Fruit fly (Drosophila melanogaster) whole organism, embryonic: Measurements from ENCODE around the gene KFase.

ENCODE experiments used
- Asciz ChIP-seq: fragments of 200-800 bp; sonication (Bioruptor generic); optimal IDR thresholded peaks from 2 replicates; lab custom pipeline; 2017; ENCODE audit warnings: missing biosample characterization, mild to moderate bottlenecking, missing genetic modification characterization, missing genetic modification reagents
- B-H2 ChIP-seq: fragments of 200-800 bp; sonication (Bioruptor generic); optimal IDR thresholded peaks from 2 replicates; lab custom pipeline; 2018; ENCODE audit warnings: missing biosample characterization, mild to moderate bottlenecking, missing genetic modification characterization
- CG1603 ChIP-seq: fragments of 200-800 bp; sonication (Bioruptor generic); optimal IDR thresholded peaks from 2 replicates; lab custom pipeline; 2019; ENCODE audit warnings: missing biosample characterization, mild to moderate bottlenecking, missing genetic modification characterization, moderate library complexity
- CG1647 ChIP-seq: fragments of 200-800 bp; sonication (Bioruptor generic); optimal IDR thresholded peaks from 3 replicates; lab custom pipeline; 2016; ENCODE audit warnings: missing biosample characterization, missing genetic modification characterization
- CG17361 ChIP-seq: fragments of 200-800 bp; sonication (Bioruptor generic); IDR thresholded peaks from 3 replicates; pipeline ENCODE4 v1.3.6; 2022; ENCODE audit warnings: missing biosample characterization, missing genetic modification characterization
- CG18599 ChIP-seq: fragments of 200-800 bp; sonication (Bioruptor generic); optimal IDR thresholded peaks from 3 replicates; lab custom pipeline; 2017; ENCODE audit warnings: missing biosample characterization, missing genetic modification characterization, mild to moderate bottlenecking, moderate library complexity, missing genetic modification reagents
- CG2120 ChIP-seq: fragments of 200-800 bp; sonication (Bioruptor generic); optimal IDR thresholded peaks from 3 replicates; lab custom pipeline; 2016; ENCODE audit warnings: missing biosample characterization, missing genetic modification characterization
- CG2199 ChIP-seq: fragments of 200-800 bp; sonication (Bioruptor generic); IDR thresholded peaks from 3 replicates; pipeline ENCODE4 v1.3.6; 2022; ENCODE audit warnings: missing biosample characterization, missing genetic modification characterization
- CG2202 ChIP-seq: fragments of 200-800 bp; sonication (Bioruptor generic); optimal IDR thresholded peaks from 2 replicates; lab custom pipeline; 2018; ENCODE audit warnings: missing biosample characterization, mild to moderate bottlenecking, missing genetic modification characterization
- CG32767 ChIP-seq: fragments of 200-800 bp; sonication (Bioruptor generic); IDR thresholded peaks from 2 replicates; pipeline ENCODE4 v1.3.6; 2022; ENCODE audit warnings: missing biosample characterization, missing genetic modification characterization
- CG32772 ChIP-seq: fragments of 200-800 bp; sonication (Bioruptor generic); IDR thresholded peaks from 2 replicates; pipeline ENCODE4 v1.3.6; 2022; ENCODE audit warnings: missing biosample characterization, missing genetic modification characterization
- CG34422 ChIP-seq: fragments of 200-800 bp; sonication (Bioruptor generic); IDR thresholded peaks from 3 replicates; pipeline ENCODE4 v1.3.6; 2022; ENCODE audit warnings: missing biosample characterization, missing genetic modification characterization
- CG8478 ChIP-seq: fragments of >200 bp; optimal IDR thresholded peaks from 2 replicates; lab custom pipeline; 2018
- CG9215 ChIP-seq: fragments of 200-800 bp; sonication (Bioruptor generic); IDR thresholded peaks from 2 replicates; pipeline ENCODE4 v1.3.6; 2022; ENCODE audit warnings: missing biosample characterization, missing genetic modification characterization
- CG9437 ChIP-seq: fragments of 200-800 bp; sonication (Bioruptor generic); optimal IDR thresholded peaks from 2 replicates; lab custom pipeline; 2018; ENCODE audit warnings: missing biosample characterization, mild to moderate bottlenecking, missing genetic modification characterization
- D ChIP-seq, 2 experiments: fragments of 200-800 bp in 1 of 2; fragments of >200 bp in 1 of 2; sonication (Bioruptor generic) in 1 of 2; optimal IDR thresholded peaks; 2 replicates in 1 of 2; 3 replicates in 1 of 2; lab custom pipeline; 2017; ENCODE audit warnings: mild to moderate bottlenecking in 1 of 2, missing biosample characterization in 1 of 2, missing genetic modification characterization in 1 of 2, missing genetic modification reagents in 1 of 2
- Eip74EF ChIP-seq, 2 experiments: fragments of 200-800 bp in 1 of 2; fragments of >200 bp in 1 of 2; sonication (Bioruptor generic) in 1 of 2; optimal IDR thresholded peaks; 2 replicates each; lab custom pipeline; 2017 to 2019; ENCODE audit warnings: missing biosample characterization in 2 of 2, missing genetic modification characterization in 2 of 2, mild to moderate bottlenecking in 1 of 2, moderate library complexity in 1 of 2
- Ets65A ChIP-seq: fragments of 200-800 bp; sonication (Bioruptor generic); peaks from one replicate; lab custom pipeline; 2016; ENCODE audit warnings: missing biosample characterization, missing genetic modification characterization
- Ets97D ChIP-seq: fragments of 200-800 bp; sonication (Bioruptor generic); optimal IDR thresholded peaks from 3 replicates; lab custom pipeline; 2016; ENCODE audit warnings: missing biosample characterization, missing genetic modification characterization
- HLH3B ChIP-seq: fragments of 200-800 bp; sonication (Bioruptor generic); IDR thresholded peaks from 2 replicates; pipeline ENCODE4 v1.3.6; 2022; ENCODE audit warnings: missing biosample characterization, missing genetic modification characterization
- HmgD ChIP-seq: fragments of 200-800 bp; sonication (Bioruptor generic); optimal IDR thresholded peaks from 3 replicates; lab custom pipeline; 2016; ENCODE audit warnings: missing biosample characterization, missing genetic modification characterization
- Hr51 ChIP-seq, 2 experiments: fragments of 200-800 bp; sonication (Bioruptor generic); optimal IDR thresholded peaks; 2 replicates in 1 of 2; 3 replicates in 1 of 2; lab custom pipeline; 2016 to 2018; ENCODE audit warnings: missing biosample characterization in 2 of 2, missing genetic modification characterization in 2 of 2, mild to moderate bottlenecking in 1 of 2, moderate library complexity in 1 of 2
- Meics ChIP-seq: fragments of 200-800 bp; sonication (Bioruptor generic); optimal IDR thresholded peaks from 2 replicates; lab custom pipeline; 2017; ENCODE audit warnings: missing biosample characterization, mild to moderate bottlenecking, missing genetic modification characterization
- NC2β ChIP-seq: fragments of 200-800 bp; sonication (Bioruptor generic); optimal IDR thresholded peaks from 2 replicates; lab custom pipeline; 2016; ENCODE audit warnings: missing biosample characterization, missing genetic modification characterization
- Neu2 ChIP-seq: fragments of 200-800 bp; sonication (Bioruptor generic); optimal IDR thresholded peaks from 3 replicates; lab custom pipeline; 2016; ENCODE audit warnings: missing biosample characterization, missing genetic modification characterization, borderline replicate concordance
- Nf-YC ChIP-seq: fragments of 200-800 bp; optimal IDR thresholded peaks from 3 replicates; lab custom pipeline; 2019; ENCODE audit warnings: missing biosample characterization, mild to moderate bottlenecking, missing genetic modification characterization, moderate library complexity
- Opbp ChIP-seq: fragments of 200-800 bp; sonication (Bioruptor generic); IDR thresholded peaks from 3 replicates; pipeline ENCODE4 v1.3.6; 2022; ENCODE audit warnings: missing biosample characterization, missing genetic modification characterization; ENCODE audit not compliant: partially characterized antibody
- PHDP ChIP-seq: fragments of 200-800 bp; sonication (Bioruptor generic); optimal IDR thresholded peaks from 3 replicates; lab custom pipeline; 2018; ENCODE audit warnings: missing biosample characterization, mild to moderate bottlenecking, missing genetic modification characterization, moderate library complexity
- Rfx ChIP-seq: fragments of 200-800 bp; sonication (Bioruptor generic); IDR thresholded peaks from 2 replicates; pipeline ENCODE4 v1.3.6; 2022; ENCODE audit warnings: missing biosample characterization, missing genetic modification characterization
- Vsx1 ChIP-seq: fragments of 200-800 bp; sonication (Bioruptor generic); optimal IDR thresholded peaks from 2 replicates; lab custom pipeline; 2017; ENCODE audit warnings: missing biosample characterization, mild to moderate bottlenecking, missing genetic modification characterization, missing genetic modification reagents
- abd-A ChIP-seq: fragments of 200-800 bp; sonication (Bioruptor generic); optimal IDR thresholded peaks from 3 replicates; lab custom pipeline; 2019; ENCODE audit warnings: missing biosample characterization, mild to moderate bottlenecking, missing genetic modification characterization, moderate library complexity
- bbx ChIP-seq: fragments of 200-800 bp; sonication (Bioruptor generic); IDR thresholded peaks from 2 replicates; pipeline ENCODE4 v1.3.6; 2022; ENCODE audit warnings: missing biosample characterization, missing genetic modification characterization; ENCODE audit not compliant: partially characterized antibody
- caup ChIP-seq: fragments of 200-800 bp; sonication (Bioruptor generic); optimal IDR thresholded peaks from 3 replicates; lab custom pipeline; 2017; ENCODE audit warnings: missing biosample characterization, mild to moderate bottlenecking, missing genetic modification characterization, moderate library complexity; ENCODE audit not compliant: severe bottlenecking
- cwo ChIP-seq: fragments of 200-800 bp; sonication (Bioruptor generic); optimal IDR thresholded peaks from 3 replicates; lab custom pipeline; 2017; ENCODE audit warnings: missing biosample characterization, missing genetic modification characterization, mild to moderate bottlenecking, moderate library complexity, missing genetic modification reagents
- dimm ChIP-seq: fragments of 200-800 bp; sonication (Bioruptor generic); IDR thresholded peaks from 2 replicates; pipeline ENCODE4 v1.3.6; 2022; ENCODE audit warnings: missing biosample characterization, missing genetic modification characterization
- fru ChIP-seq: fragments of >200 bp; optimal IDR thresholded peaks from 2 replicates; lab custom pipeline; 2017
- gcm ChIP-seq: fragments of 200-800 bp; sonication (Bioruptor generic); optimal IDR thresholded peaks from 2 replicates; lab custom pipeline; 2019; ENCODE audit warnings: missing biosample characterization, mild to moderate bottlenecking, missing genetic modification characterization, moderate library complexity
- hbn ChIP-seq: fragments of 200-800 bp; sonication (Bioruptor generic); IDR thresholded peaks from 2 replicates; pipeline ENCODE4 v1.3.6; 2022; ENCODE audit warnings: missing biosample characterization, missing genetic modification characterization; ENCODE audit not compliant: partially characterized antibody
- inv ChIP-seq: fragments of 200-800 bp; sonication (Bioruptor generic); IDR thresholded peaks from 2 replicates; pipeline ENCODE4 v1.3.6; 2022; ENCODE audit warnings: missing biosample characterization, missing genetic modification characterization; ENCODE audit not compliant: partially characterized antibody
- lilli ChIP-seq: fragments of 200-800 bp; sonication (Bioruptor generic); optimal IDR thresholded peaks from 3 replicates; lab custom pipeline; 2016; ENCODE audit warnings: missing biosample characterization, missing genetic modification characterization
- lmd ChIP-seq: fragments of 200-800 bp; sonication (Bioruptor generic); IDR thresholded peaks from 2 replicates; pipeline ENCODE4 v1.3.6; 2022; ENCODE audit warnings: missing biosample characterization, missing genetic modification characterization
- lov ChIP-seq, 2 experiments: fragments of 200-800 bp in 1 of 2; fragments of >200 bp in 1 of 2; sonication (Bioruptor generic) in 1 of 2; IDR thresholded peaks in 1 of 2; optimal IDR thresholded peaks in 1 of 2; 2 replicates in 1 of 2; 3 replicates in 1 of 2; pipeline versions ENCODE4 v1.3.6 to Lab custom; 2017 to 2022; ENCODE audit warnings: missing biosample characterization in 1 of 2, missing genetic modification characterization in 1 of 2
- luna ChIP-seq: fragments of 200-800 bp; sonication (Bioruptor generic); optimal IDR thresholded peaks from 2 replicates; lab custom pipeline; 2016; ENCODE audit warnings: missing biosample characterization, missing genetic modification characterization
- salm ChIP-seq: fragments of 200-800 bp; sonication (Bioruptor generic); optimal IDR thresholded peaks from 2 replicates; lab custom pipeline; 2018; ENCODE audit warnings: missing biosample characterization, mild to moderate bottlenecking, missing genetic modification characterization
- sd ChIP-seq: fragments of 200-800 bp; sonication (Bioruptor generic); optimal IDR thresholded peaks from 3 replicates; lab custom pipeline; 2018; ENCODE audit warnings: missing biosample characterization, mild to moderate bottlenecking, missing genetic modification characterization, moderate library complexity
- slbo ChIP-seq: fragments of 200-800 bp; sonication (Bioruptor generic); IDR thresholded peaks from 2 replicates; pipeline ENCODE4 v1.3.6; 2022; ENCODE audit warnings: missing biosample characterization, missing genetic modification characterization
- sob ChIP-seq: fragments of 200-800 bp; sonication (Bioruptor generic); IDR thresholded peaks from 2 replicates; pipeline ENCODE4 v1.3.6; 2022; ENCODE audit warnings: missing biosample characterization, missing genetic modification characterization
- sqz ChIP-seq: fragments of 200-800 bp; sonication (Bioruptor generic); optimal IDR thresholded peaks from 3 replicates; lab custom pipeline; 2018; ENCODE audit warnings: missing biosample characterization, mild to moderate bottlenecking, missing genetic modification characterization
- zen ChIP-seq: fragments of 200-800 bp; sonication (Bioruptor generic); optimal IDR thresholded peaks from 3 replicates; lab custom pipeline; 2018; ENCODE audit warnings: missing biosample characterization, mild to moderate bottlenecking, missing genetic modification characterization, moderate library complexity

Gene KFase

DNA sequence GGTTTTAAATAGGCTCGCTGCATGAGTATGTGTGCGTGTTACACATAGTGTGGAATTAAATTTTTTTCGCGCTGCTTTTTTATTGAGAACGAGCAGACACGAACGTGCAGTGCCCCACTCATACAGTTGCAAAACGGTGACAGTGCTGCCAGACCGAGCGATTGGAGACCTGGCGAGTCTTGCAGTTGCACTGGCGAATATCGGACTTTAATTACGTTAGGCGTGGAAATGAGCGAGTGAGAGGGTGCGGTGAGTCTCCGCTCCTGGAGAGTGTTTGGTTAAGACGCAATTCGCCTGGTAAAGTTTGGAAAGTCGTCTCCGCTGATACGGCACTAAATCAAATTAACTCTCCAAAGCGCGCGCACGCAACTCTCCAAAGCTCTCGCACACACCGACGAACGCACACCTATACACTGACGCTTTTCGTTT lies 7.2 kb downstream of the KFase start (continued):
- TF ChIP-seq D (optimal IDR thresholded peaks at IDR 0.05; lab: Kevin White, UChicago): peak; percentile 26
- TF ChIP-seq D (GFP tag; optimal IDR thresholded peaks at IDR 0.05; lab: Kevin White, UChicago): no peak
- no peak for TF ChIP-seq Hr51 (GFP tag; optimal IDR thresholded peaks at IDR 0.05; lab: Kevin White, UChicago)
- 0 out of 2 replicates have a peak, but pooled peaks have one; percentile 30 for TF ChIP-seq sob (GFP tag; lab: Robert Waterston, UW)
- TF ChIP-seq Ets65A (GFP tag; lab: Kevin White, UChicago): peak; percentile 79
- no peak for TF ChIP-seq fru (lab: Kevin White, UChicago)
- TF ChIP-seq B-H2: no peak
- no peak for TF ChIP-seq CG32767
- TF ChIP-seq Vsx1 (GFP tag; lab: Kevin White, UChicago): no peak
- no peak for TF ChIP-seq gcm
- peak; percentile 16 for TF ChIP-seq CG2120 (GFP tag; lab: Kevin White, UChicago)
- TF ChIP-seq CG32772 (GFP tag; lab: Robert Waterston, UW): peak; percentile 75
- no peak for TF ChIP-seq CG2202
- no peak for TF ChIP-seq Neu2
- TF ChIP-seq sqz (GFP tag; lab: Kevin White, UChicago): peak; percentile 79
- peak; percentile 16; the same call in 1 of the 2 replicates for TF ChIP-seq slbo (GFP tag; lab: Robert Waterston, UW)
- no peak for TF ChIP-seq lmd (GFP tag; lab: Robert Waterston, UW)
- peak; percentile 32 for TF ChIP-seq CG18599 (GFP tag; lab: Kevin White, UChicago)
- no peak for TF ChIP-seq Asciz (GFP tag; lab: Kevin White, UChicago)
- no peak for TF ChIP-seq inv (GFP tag; lab: Robert Waterston, UW)
- TF ChIP-seq luna (GFP tag; lab: Kevin White, UChicago): no peak
- TF ChIP-seq Eip74EF (GFP tag; optimal IDR thresholded peaks at IDR 0.05; lab: Kevin White, UChicago): no peak
- 0 out of 3 replicates have a peak, but pooled peaks have one; percentile 30 for TF ChIP-seq CG2199 (GFP tag; lab: Robert Waterston, UW)
- TF ChIP-seq dimm: no peak
- no peak for TF ChIP-seq PHDP (tag; lab: Kevin White, UChicago)
- TF ChIP-seq caup (GFP tag; lab: Kevin White, UChicago): no peak
- peak; percentile 61; the same call in 2 of the 3 replicates for TF ChIP-seq Opbp (GFP tag; lab: Robert Waterston, UW)
- TF ChIP-seq CG9215 (GFP tag; lab: Robert Waterston, UW): no peak
- TF ChIP-seq CG34422 (GFP tag; lab: Robert Waterston, UW): peak; percentile 45; the same call in 1 of the 3 replicates
- no peak for TF ChIP-seq CG17361 (GFP tag; lab: Robert Waterston, UW)
- peak; percentile 28 for TF ChIP-seq HmgD (GFP tag; lab: Kevin White, UChicago)
- TF ChIP-seq hbn (GFP tag; lab: Robert Waterston, UW): peak; percentile 35
- TF ChIP-seq NC2β (GFP tag; lab: Kevin White, UChicago): no peak
- peak; percentile 90 for TF ChIP-seq abd-A (tag; lab: Kevin White, UChicago)
- TF ChIP-seq salm (tag; lab: Kevin White, UChicago): peak; percentile 28
- peak; percentile 52 for TF ChIP-seq Nf-YC (tag; lab: Kevin White, UChicago)
- no peak for TF ChIP-seq lilli
- peak; percentile 9 for TF ChIP-seq cwo (GFP tag; lab: Kevin White, UChicago)
- TF ChIP-seq Rfx: peak; percentile 46; the same call in 1 of the 2 replicates
- peak; percentile 3 for TF ChIP-seq Ets97D (GFP tag; lab: Kevin White, UChicago)
- TF ChIP-seq HLH3B (GFP tag; lab: Robert Waterston, UW): 0 out of 2 replicates have a peak, but pooled peaks have one; percentile 7
- peak; percentile 53; the same call in 1 of the 2 replicates for TF ChIP-seq bbx
- TF ChIP-seq lov (optimal IDR thresholded peaks at IDR 0.05; lab: Kevin White, UChicago): no peak
- TF ChIP-seq lov (GFP tag; IDR thresholded peaks at IDR 0.05; lab: Robert Waterston, UW): 0 out of 3 replicates have a peak, but pooled peaks have one; percentile 39
- peak; percentile 51 for TF ChIP-seq CG1603 (tag; lab: Kevin White, UChicago)
- peak; percentile 71 for TF ChIP-seq CG8478 (lab: Kevin White, UChicago)
- peak; percentile 26 for TF ChIP-seq zen (tag; lab: Kevin White, UChicago)
- peak; percentile 2 for TF ChIP-seq Meics
- TF ChIP-seq sd (tag; lab: Kevin White, UChicago): peak; percentile 1
- TF ChIP-seq CG9437 (GFP tag; lab: Kevin White, UChicago): peak; percentile 71
- peak; percentile 7 for TF ChIP-seq CG1647 (GFP tag; lab: Kevin White, UChicago)
